Fruit fly (Drosophila melanogaster): ENCODE measurements around the gene VAChT.

Gene VAChT

DNA sequence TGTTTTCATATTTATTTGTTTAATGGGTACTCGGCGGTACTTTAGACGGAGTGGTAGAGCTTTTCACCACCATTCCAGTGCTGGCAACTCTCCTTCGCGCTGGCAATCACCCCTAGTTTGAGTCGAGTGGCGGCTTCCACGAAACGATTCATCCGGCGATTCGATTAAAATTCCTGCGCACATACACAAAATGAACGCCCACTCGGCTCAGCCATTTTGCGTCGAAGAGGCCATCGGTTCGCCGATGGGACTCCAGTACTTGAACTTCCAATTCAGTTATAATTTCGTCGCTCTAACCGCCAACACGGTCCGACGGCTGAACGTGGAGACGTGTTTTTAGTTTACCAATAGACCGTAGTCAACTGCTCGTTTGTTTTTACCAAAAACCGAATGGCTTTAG, 25.0 kb upstream of the VAChT start, which contains the start of the genes CG46318 and ChT:
CG46318 (plus strand) TSS at position 273 of the 400 bp plus-strand sequence.
ChT (plus strand) TSS at position 273 of the 400 bp plus-strand sequence.
- TF ChIP-seq psq (optimal IDR thresholded peaks at IDR 0.05) (no peak), Sin3A (optimal IDR thresholded peaks at IDR 0.05) (no peak), ttk (optimal IDR thresholded peaks at IDR 0.05) (no peak), h (optimal IDR thresholded peaks at IDR 0.05) (no peak), Myc (optimal IDR thresholded peaks at IDR 0.05) (no peak), insv (optimal IDR thresholded peaks at IDR 0.05) (no peak)

DNA sequence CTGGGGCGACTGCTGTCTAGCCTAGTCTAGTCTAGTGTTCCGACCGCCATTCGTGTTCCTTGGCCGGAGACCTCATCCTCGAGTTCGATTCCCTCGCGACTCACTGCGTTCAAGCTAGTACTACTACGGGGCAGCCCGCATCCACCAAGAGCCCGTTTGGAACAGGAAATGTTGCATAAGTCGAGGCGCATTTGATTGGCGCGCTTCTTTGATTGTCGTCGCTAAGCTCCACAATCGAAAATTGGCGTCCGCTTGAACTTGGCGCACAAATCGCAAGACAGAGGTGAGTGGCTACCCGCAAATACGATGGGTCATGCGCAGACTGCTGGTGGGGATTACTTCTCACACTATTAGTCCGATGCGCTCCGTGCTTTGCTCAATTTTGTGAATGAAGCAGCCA, 24.2 kb upstream of the VAChT start:
- no peak for TF ChIP-seq psq (optimal IDR thresholded peaks at IDR 0.05)
- no peak for TF ChIP-seq Sin3A (optimal IDR thresholded peaks at IDR 0.05)
- no peak for TF ChIP-seq h (optimal IDR thresholded peaks at IDR 0.05)
- TF ChIP-seq Myc (optimal IDR thresholded peaks at IDR 0.05) = no peak
- no peak for TF ChIP-seq insv (optimal IDR thresholded peaks at IDR 0.05)

DNA sequence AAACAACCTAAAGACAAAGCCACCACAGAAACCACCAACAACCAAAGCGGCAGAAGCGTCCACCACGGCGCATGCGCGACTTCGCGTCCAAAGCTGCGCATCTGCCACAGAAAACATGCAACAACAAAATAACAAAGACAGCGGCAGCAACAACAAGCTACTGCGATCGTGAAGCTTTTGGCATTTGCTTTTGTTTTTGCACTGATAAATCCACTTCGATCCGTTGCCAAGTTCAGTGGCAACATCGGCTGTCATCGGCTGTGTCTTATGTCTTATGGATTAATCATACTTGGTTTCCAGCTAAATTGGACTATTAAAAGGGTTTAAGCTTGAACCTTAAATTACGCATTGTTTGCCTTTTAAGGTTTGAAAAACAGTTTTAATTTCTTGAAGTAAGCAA, 12.7 kb upstream of the VAChT start, which contains the start of gene Muc91C:
Muc91C (minus strand) TSS at position 101 of the 400 bp plus-strand sequence.
- TF ChIP-seq psq (optimal IDR thresholded peaks at IDR 0.05) (no peak), ttk (optimal IDR thresholded peaks at IDR 0.05) (no peak), Sin3A (optimal IDR thresholded peaks at IDR 0.05) (no peak), Myc (optimal IDR thresholded peaks at IDR 0.05) (no peak), insv (optimal IDR thresholded peaks at IDR 0.05) (no peak), h (optimal IDR thresholded peaks at IDR 0.05) (no peak)

- no peak for TF ChIP-seq Sin3A (optimal IDR thresholded peaks at IDR 0.05)
- no peak for TF ChIP-seq ttk (optimal IDR thresholded peaks at IDR 0.05)
- TF ChIP-seq insv (optimal IDR thresholded peaks at IDR 0.05) = no peak
- no peak for TF ChIP-seq psq (optimal IDR thresholded peaks at IDR 0.05)
- TF ChIP-seq Myc (optimal IDR thresholded peaks at IDR 0.05) = no peak
- no peak for TF ChIP-seq h (optimal IDR thresholded peaks at IDR 0.05)
These were observed 11.7 kb upstream of the VAChT start, which contains the start of gene CG14300 for dm6 chr3R:18693611-18694010. Gene CG14300 (minus strand): TSS chr3R:18693711.

- no peak for TF ChIP-seq psq (optimal IDR thresholded peaks at IDR 0.05)
- no peak for TF ChIP-seq h (optimal IDR thresholded peaks at IDR 0.05)
- no peak for TF ChIP-seq insv (optimal IDR thresholded peaks at IDR 0.05)
- TF ChIP-seq ttk (optimal IDR thresholded peaks at IDR 0.05) = no peak
- no peak for TF ChIP-seq Myc (optimal IDR thresholded peaks at IDR 0.05)
- no peak for TF ChIP-seq Sin3A (optimal IDR thresholded peaks at IDR 0.05)
These were observed 10.3 kb upstream of the VAChT start, which contains the start of gene CG34282 for dm6 chr3R:18694952-18695351. Gene CG34282 (plus strand): TSS chr3R:18695252.

- TF ChIP-seq psq (optimal IDR thresholded peaks at IDR 0.05) (no peak), h (optimal IDR thresholded peaks at IDR 0.05) (no peak), Myc (optimal IDR thresholded peaks at IDR 0.05) (no peak), insv (optimal IDR thresholded peaks at IDR 0.05) (no peak), ttk (optimal IDR thresholded peaks at IDR 0.05) (no peak), Sin3A (optimal IDR thresholded peaks at IDR 0.05) (no peak)
These were observed 6.3 kb upstream of the VAChT start for dm6 chr3R:18698855-18699569.

DNA sequence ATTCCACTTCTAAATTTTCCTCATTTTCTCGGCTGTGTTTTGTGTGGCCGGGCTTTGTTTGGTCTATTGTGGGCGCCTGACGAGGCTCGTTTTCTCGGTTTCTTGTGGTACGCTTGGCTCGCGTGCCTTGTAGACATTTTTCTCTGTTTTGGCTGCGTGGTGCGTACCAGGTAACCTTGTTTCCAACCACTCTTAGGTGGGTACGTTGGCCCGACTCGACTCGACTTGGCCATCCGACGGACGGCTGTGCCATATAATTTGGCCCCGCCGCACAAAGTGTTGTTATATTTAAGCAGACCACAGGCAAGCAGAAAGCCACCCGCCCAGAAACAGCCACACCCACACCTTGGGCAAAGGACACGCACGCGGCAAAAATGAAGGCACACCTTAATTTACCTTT, 1.8 kb upstream of the VAChT start:
- TF ChIP-seq ttk (optimal IDR thresholded peaks at IDR 0.05) (no peak), Myc (optimal IDR thresholded peaks at IDR 0.05) (no peak), psq (optimal IDR thresholded peaks at IDR 0.05) (no peak), h (optimal IDR thresholded peaks at IDR 0.05) (no peak), insv (optimal IDR thresholded peaks at IDR 0.05) (no peak), Sin3A (optimal IDR thresholded peaks at IDR 0.05) (no peak)

- TF ChIP-seq h (optimal IDR thresholded peaks at IDR 0.05) (no peak), ttk (optimal IDR thresholded peaks at IDR 0.05) (no peak), psq (optimal IDR thresholded peaks at IDR 0.05) (no peak), Sin3A (optimal IDR thresholded peaks at IDR 0.05) (no peak), Myc (optimal IDR thresholded peaks at IDR 0.05) (no peak), insv (optimal IDR thresholded peaks at IDR 0.05) (no peak)
These were observed 988 bp downstream of the VAChT start for dm6 chr3R:18706289-18706688.

DNA sequence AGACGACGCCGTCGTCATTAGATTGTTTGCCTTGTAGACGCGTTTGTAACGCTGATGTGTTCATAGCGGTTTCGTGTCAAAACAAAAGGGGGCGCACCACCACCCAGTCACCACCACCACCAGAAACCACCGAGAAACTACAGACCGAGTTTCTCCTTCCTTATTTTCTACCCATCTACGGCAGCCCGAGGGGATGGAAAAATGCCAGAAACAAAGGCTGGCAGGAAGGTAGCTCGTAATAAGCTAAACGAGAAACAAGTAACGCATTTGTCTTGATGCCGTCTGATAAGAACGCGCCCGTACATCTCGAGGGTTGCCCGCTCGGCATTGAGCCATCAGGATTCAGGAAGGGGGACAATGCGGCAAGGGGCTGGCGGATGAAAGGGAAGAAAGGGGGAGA, 2.2 kb downstream of the VAChT start:
- no peak for TF ChIP-seq Sin3A (optimal IDR thresholded peaks at IDR 0.05)
- no peak for TF ChIP-seq ttk (optimal IDR thresholded peaks at IDR 0.05)
- no peak for TF ChIP-seq insv (optimal IDR thresholded peaks at IDR 0.05)
- no peak for TF ChIP-seq Myc (optimal IDR thresholded peaks at IDR 0.05)
- TF ChIP-seq h (optimal IDR thresholded peaks at IDR 0.05) = no peak
- no peak for TF ChIP-seq psq (optimal IDR thresholded peaks at IDR 0.05)

DNA sequence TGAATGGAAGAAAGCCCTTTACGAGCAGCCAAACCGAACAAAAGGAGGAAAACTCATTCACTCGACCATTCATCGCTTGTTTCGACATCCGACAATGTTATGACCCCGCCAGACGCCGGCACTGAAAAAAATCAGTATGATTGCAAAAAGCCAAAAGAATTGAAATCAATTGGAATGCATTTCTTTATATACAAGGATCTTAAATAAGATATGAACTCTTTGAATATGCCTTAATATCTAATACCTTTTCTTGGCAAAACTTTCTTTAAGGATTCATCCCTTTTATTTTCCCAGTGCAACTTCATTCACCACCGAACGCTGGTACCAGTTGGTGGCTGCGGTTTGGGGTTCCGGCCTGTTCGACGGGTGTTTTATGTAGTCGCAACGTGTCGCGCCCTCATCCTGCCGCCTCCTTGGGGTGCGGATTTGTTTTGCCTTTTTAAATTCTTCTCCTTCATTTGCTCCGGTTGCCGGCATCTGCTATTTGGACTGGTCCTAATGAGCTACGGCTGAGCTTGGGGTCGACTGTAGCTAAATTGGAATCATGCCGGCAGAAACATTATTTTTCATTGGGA, 14.6 kb downstream of the VAChT start:
- TF ChIP-seq psq (optimal IDR thresholded peaks at IDR 0.05) (no peak), Myc (optimal IDR thresholded peaks at IDR 0.05) (no peak), insv (optimal IDR thresholded peaks at IDR 0.05) (no peak), h (optimal IDR thresholded peaks at IDR 0.05) (no peak), ttk (optimal IDR thresholded peaks at IDR 0.05) (no peak), Sin3A (optimal IDR thresholded peaks at IDR 0.05) (no peak)

- no peak for TF ChIP-seq Sin3A (optimal IDR thresholded peaks at IDR 0.05)
- TF ChIP-seq insv (optimal IDR thresholded peaks at IDR 0.05) = no peak
- TF ChIP-seq h (optimal IDR thresholded peaks at IDR 0.05) = no peak
- TF ChIP-seq ttk (optimal IDR thresholded peaks at IDR 0.05) = no peak
These were observed 16.1 kb downstream of the VAChT start for dm6 chr3R:18721368-18721767.

DNA sequence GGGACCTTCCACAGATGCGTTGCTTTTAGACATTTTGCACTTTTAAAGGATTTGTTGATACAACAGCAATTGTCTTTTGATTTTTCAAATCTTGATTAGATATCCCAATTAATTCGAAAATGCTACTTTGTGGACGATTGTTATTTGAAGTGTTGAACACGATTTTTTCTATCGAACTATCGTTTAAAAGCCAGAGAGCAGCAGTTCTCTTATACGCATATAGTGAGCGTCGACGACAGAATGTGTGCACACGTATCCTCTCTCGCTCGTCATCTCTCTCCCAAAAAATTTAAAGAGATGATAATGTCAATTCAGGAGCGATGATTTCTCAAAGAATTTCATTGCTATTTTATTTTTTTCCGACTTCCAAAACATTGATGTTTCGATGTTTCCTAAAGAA, 17.2 kb downstream of the VAChT start, which contains the start of gene CG34283:
CG34283 (minus strand) TSS at position 101 of the 400 bp plus-strand sequence.
- no peak for TF ChIP-seq ttk (optimal IDR thresholded peaks at IDR 0.05)
- no peak for TF ChIP-seq insv (optimal IDR thresholded peaks at IDR 0.05)
- no peak for TF ChIP-seq Myc (optimal IDR thresholded peaks at IDR 0.05)
- TF ChIP-seq psq (optimal IDR thresholded peaks at IDR 0.05) = no peak
